Worm (Caenorhabditis elegans): ENCODE measurements around the gene F27D9.12.

- TF ChIP-seq unc-62 (GFP tag; optimal IDR thresholded peaks at IDR 0.05) (no peak), dmd-4 (tag; optimal IDR thresholded peaks at IDR 0.05) (no peak), ztf-4 (tag; optimal IDR thresholded peaks at IDR 0.05) (no peak)
These were observed 4.3 kb upstream of the F27D9.12 start, which contains the start of gene pcca-1 for ce11 chrX:7660919-7661557.
